Worm (Caenorhabditis elegans) whole organism, dauer: Measurements from ENCODE around the gene C34H4.5.

Experiments
- unc-62 ChIP-seq: sonication (generic microtip); optimal IDR thresholded peaks from 2 replicates; lab custom pipeline; 2017; ENCODE audit warnings: missing biosample characterization, missing genetic modification reagents, missing genetic modification characterization

The C34H4.5 gene

ce11 chrIV:1547129-1547528, 2.9 kb downstream of the C34H4.5 start:
- TF ChIP-seq unc-62, result no peak

- TF ChIP-seq unc-62, result no peak
Observed at ce11 chrIV:1536316-1536715, 13.7 kb downstream of the C34H4.5 start, which contains the start of gene K03H6.5. Gene K03H6.5 (minus strand): TSS chrIV:1536416.

- no peak for TF ChIP-seq unc-62
Observed at ce11 chrIV:1523418-1523817, 26.6 kb downstream of the C34H4.5 start, which contains the start of gene K03H6.1. Gene K03H6.1 (plus strand): TSS chrIV:1523718.

ce11 chrIV:1522358-1522757, 27.7 kb downstream of the C34H4.5 start:
- no peak for TF ChIP-seq unc-62

ce11 chrIV:1521224-1521623, 28.8 kb downstream of the C34H4.5 start, which contains the start of gene K03H6.4:
Gene K03H6.4 (minus strand): TSS chrIV:1521324.
- TF ChIP-seq unc-62, result no peak

ce11 chrIV:1516527-1516926, 33.5 kb downstream of the C34H4.5 start, which contains the start of gene clec-172:
Gene clec-172 (minus strand): TSS chrIV:1516627.
- TF ChIP-seq unc-62, result no peak

ce11 chrIV:1515891-1516290, 34.1 kb downstream of the C34H4.5 start:
- TF ChIP-seq unc-62, result no peak

- no peak for TF ChIP-seq unc-62
Observed at ce11 chrIV:1514415-1514814, 35.6 kb downstream of the C34H4.5 start.

ce11 chrIV:1512944-1513343, 37.1 kb downstream of the C34H4.5 start:
- no peak for TF ChIP-seq unc-62

- TF ChIP-seq unc-62, result no peak
Observed at ce11 chrIV:1510241-1510640, 39.8 kb downstream of the C34H4.5 start, which contains the start of gene txt-4. Gene txt-4 (plus strand): TSS chrIV:1510564.

- TF ChIP-seq unc-62, result no peak
Observed at ce11 chrIV:1497448-1497847, 52.6 kb downstream of the C34H4.5 start, which contains the start of gene hxk-3. Gene hxk-3 (plus strand): TSS chrIV:1497626.

- no peak for TF ChIP-seq unc-62
Observed at ce11 chrIV:1496679-1497033, 53.4 kb downstream of the C34H4.5 start.

ce11 chrIV:1496017-1496678, 53.9 kb downstream of the C34H4.5 start, which contains the start of gene npp-20:
Gene npp-20 (minus strand): TSS chrIV:1496022.
- TF ChIP-seq unc-62, result no peak
